Worm (Caenorhabditis elegans): ENCODE results near the gene srh-15.

- TF ChIP-seq ama-1 (optimal IDR thresholded peaks at IDR 0.05) = no peak
- TF ChIP-seq ceh-13 (GFP tag; optimal IDR thresholded peaks at IDR 0.05) = no peak
- no peak for TF ChIP-seq B0310.2 (tag; optimal IDR thresholded peaks at IDR 0.05)
- no peak for TF ChIP-seq tra-4 (tag; optimal IDR thresholded peaks at IDR 0.05)
- no peak for TF ChIP-seq hmbx-1 (tag; optimal IDR thresholded peaks at IDR 0.05)
- TF ChIP-seq flt-1 (GFP tag; IDR thresholded peaks at IDR 0.05) = no peak
- no peak for TF ChIP-seq ets-7 (tag; optimal IDR thresholded peaks at IDR 0.05)
Measured at ce11 chrV:13324933-13325760, 4.4 kb downstream of the srh-15 start, which contains the start of gene C50B6.7.
